Fruit fly (Drosophila melanogaster) whole organism, prepupa: ENCODE data around the gene Rbm13.

Source experiments
- Blimp-1 ChIP-seq: fragments of 200-800 bp; sonication (Bioruptor generic); optimal IDR thresholded peaks from 3 replicates; lab custom pipeline; 2017; ENCODE audit warnings: missing biosample characterization, missing genetic modification characterization, mild to moderate bottlenecking, moderate library complexity, missing genetic modification reagents
- CG10631 ChIP-seq: fragments of 200-800 bp; sonication (Bioruptor generic); optimal IDR thresholded peaks from 2 replicates; lab custom pipeline; 2016; ENCODE audit warnings: missing biosample characterization, missing genetic modification characterization
- CG11902 ChIP-seq: fragments of 200-800 bp; sonication (Bioruptor generic); optimal IDR thresholded peaks from 3 replicates; lab custom pipeline; 2016; ENCODE audit warnings: missing biosample characterization, missing genetic modification characterization
- CG16779 ChIP-seq: fragments of 200-800 bp; sonication (Bioruptor generic); optimal IDR thresholded peaks from 3 replicates; lab custom pipeline; 2017; ENCODE audit warnings: missing biosample characterization, mild to moderate bottlenecking, missing genetic modification characterization
- CG31627 ChIP-seq: fragments of 200-800 bp; sonication (Bioruptor generic); optimal IDR thresholded peaks from 3 replicates; lab custom pipeline; 2016; ENCODE audit warnings: missing biosample characterization, missing genetic modification characterization
- CG34406 ChIP-seq: fragments of 200-800 bp; sonication (Bioruptor generic); optimal IDR thresholded peaks from 3 replicates; lab custom pipeline; 2016; ENCODE audit warnings: missing biosample characterization, missing genetic modification characterization
- CG4318 ChIP-seq: fragments of 200-800 bp; sonication (Bioruptor generic); optimal IDR thresholded peaks from 3 replicates; lab custom pipeline; 2017; ENCODE audit warnings: missing biosample characterization, mild to moderate bottlenecking, missing genetic modification characterization
- CG6163 ChIP-seq: fragments of 200-800 bp; sonication (Bioruptor generic); IDR thresholded peaks from 3 replicates; pipeline ENCODE4 v1.3.6; 2022; ENCODE audit warnings: missing biosample characterization, missing genetic modification characterization
- Eip93F ChIP-seq: fragments of 200-800 bp; sonication (Bioruptor generic); optimal IDR thresholded peaks from 2 replicates; lab custom pipeline; 2016; ENCODE audit warnings: missing biosample characterization, mild to moderate bottlenecking, missing genetic modification characterization
- Gug ChIP-seq: fragments of 200-800 bp; sonication (Bioruptor generic); IDR thresholded peaks from 2 replicates; pipeline ENCODE4 v1.3.6; 2022; ENCODE audit warnings: missing biosample characterization, missing genetic modification characterization
- Hr39 ChIP-seq: fragments of 200-800 bp; sonication (Bioruptor generic); optimal IDR thresholded peaks from 2 replicates; lab custom pipeline; 2016; ENCODE audit warnings: missing biosample characterization, missing genetic modification characterization
- Sox102F ChIP-seq: fragments of 200-800 bp; sonication (Bioruptor generic); optimal IDR thresholded peaks from 2 replicates; lab custom pipeline; 2016; ENCODE audit warnings: missing biosample characterization, mild to moderate bottlenecking, missing genetic modification characterization
- achi ChIP-seq: fragments of 200-800 bp; sonication (Bioruptor generic); optimal IDR thresholded peaks from 3 replicates; lab custom pipeline; 2016; ENCODE audit warnings: missing biosample characterization, missing genetic modification characterization
- pdm3 ChIP-seq: fragments of 200-800 bp; sonication (Bioruptor generic); optimal IDR thresholded peaks from 3 replicates; lab custom pipeline; 2016; ENCODE audit warnings: missing biosample characterization, missing genetic modification characterization

DNA sequence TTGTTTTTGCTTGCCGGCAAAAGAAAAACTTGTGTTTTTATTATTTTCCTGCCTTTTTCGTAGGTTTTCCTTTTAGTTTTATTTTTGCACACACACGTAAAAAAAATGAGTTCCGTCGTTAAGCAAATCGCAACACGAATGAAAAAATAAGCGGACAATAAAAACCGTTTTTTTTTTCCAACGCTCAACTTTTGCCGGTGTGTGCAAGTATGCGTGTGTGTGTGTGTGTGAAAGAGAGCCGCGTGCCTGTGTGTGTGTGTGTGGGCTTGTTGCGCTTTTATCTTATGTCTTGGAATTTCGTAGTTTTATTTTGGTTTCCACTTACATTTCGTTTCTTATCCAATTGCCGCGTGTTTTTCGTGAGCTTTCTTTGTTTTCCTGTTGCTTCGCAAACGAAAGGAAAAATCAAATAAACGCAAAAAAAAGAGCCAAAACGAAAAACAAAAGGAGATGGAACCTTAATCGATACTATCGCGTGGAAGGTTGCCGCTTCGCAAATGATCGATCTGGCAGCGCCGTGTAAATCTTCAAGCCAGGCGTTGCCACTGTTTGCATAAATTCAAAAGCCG is 3.6 kb upstream of the Rbm13 start, which contains the start of gene Moe:
- TF ChIP-seq CG4318 (GFP tag; lab: Kevin White, UChicago), result no peak
- peak; percentile 40 for TF ChIP-seq CG10631 (GFP tag; lab: Kevin White, UChicago)
- no peak for TF ChIP-seq CG34406 (GFP tag; lab: Kevin White, UChicago)
- TF ChIP-seq Hr39 (GFP tag; lab: Kevin White, UChicago), result peak; percentile 58
- TF ChIP-seq pdm3, result peak; percentile 70
- TF ChIP-seq achi (GFP tag; lab: Kevin White, UChicago), result peak; percentile 39
- peak; percentile 62 for TF ChIP-seq CG31627 (GFP tag; lab: Kevin White, UChicago)
- peak; percentile 11 for TF ChIP-seq Sox102F (GFP tag; lab: Kevin White, UChicago)
- peak; percentile 22 for TF ChIP-seq CG11902 (GFP tag; lab: Kevin White, UChicago)
- TF ChIP-seq Blimp-1 (GFP tag; lab: Kevin White, UChicago), result peak; percentile 9
- peak; percentile 54; the same call in 2 of the 3 replicates for TF ChIP-seq CG6163 (GFP tag; lab: Robert Waterston, UW)
- TF ChIP-seq Eip93F (GFP tag; lab: Kevin White, UChicago), result no peak
- TF ChIP-seq CG16779, result peak; percentile 78
- TF ChIP-seq Gug, result no peak
